Fruit fly (Drosophila melanogaster) whole organism, embryonic: ENCODE results near the gene CG31099.

Experiments used
- Bgb ChIP-seq: fragments of 200-800 bp; sonication (Bioruptor generic); IDR thresholded peaks from 2 replicates; pipeline ENCODE4 v1.3.6; 2022; ENCODE audit warnings: missing biosample characterization, missing genetic modification characterization; ENCODE audit not compliant: partially characterized antibody
- CG12155 ChIP-seq: fragments of 200-800 bp; sonication (Bioruptor generic); optimal IDR thresholded peaks from 3 replicates; lab custom pipeline; 2016; ENCODE audit warnings: missing biosample characterization, missing genetic modification characterization
- CG12391 ChIP-seq: fragments of 200-800 bp; sonication (Bioruptor generic); optimal IDR thresholded peaks from 3 replicates; lab custom pipeline; 2018; ENCODE audit warnings: missing biosample characterization, mild to moderate bottlenecking, missing genetic modification characterization, moderate library complexity
- CG13123 ChIP-seq: fragments of 200-800 bp; sonication (Bioruptor generic); optimal IDR thresholded peaks from 2 replicates; lab custom pipeline; 2016; ENCODE audit warnings: missing biosample characterization, missing genetic modification characterization
- CG13296 ChIP-seq: fragments of 200-800 bp; sonication (Bioruptor generic); optimal IDR thresholded peaks from 3 replicates; lab custom pipeline; 2018; ENCODE audit warnings: missing biosample characterization, mild to moderate bottlenecking, missing genetic modification characterization
- CG13624 ChIP-seq: fragments of 200-800 bp; sonication (Bioruptor generic); optimal IDR thresholded peaks from 2 replicates; lab custom pipeline; 2016; ENCODE audit warnings: missing biosample characterization, missing genetic modification characterization
- CG14710 ChIP-seq: fragments of 200-800 bp; sonication (Bioruptor generic); optimal IDR thresholded peaks from 3 replicates; lab custom pipeline; 2019; ENCODE audit warnings: missing biosample characterization, mild to moderate bottlenecking, missing genetic modification characterization, moderate library complexity
- CG15269 ChIP-seq: fragments of 200-800 bp; sonication (Bioruptor generic); optimal IDR thresholded peaks from 2 replicates; lab custom pipeline; 2018; ENCODE audit warnings: missing biosample characterization, mild to moderate bottlenecking, missing genetic modification characterization, moderate library complexity
- CG15479 ChIP-seq: fragments of 200-800 bp; sonication (Bioruptor generic); optimal IDR thresholded peaks from 3 replicates; lab custom pipeline; 2019; ENCODE audit warnings: missing biosample characterization, mild to moderate bottlenecking, missing genetic modification characterization, moderate library complexity
- CG1603 ChIP-seq: fragments of 200-800 bp; sonication (Bioruptor generic); optimal IDR thresholded peaks from 2 replicates; lab custom pipeline; 2019; ENCODE audit warnings: missing biosample characterization, mild to moderate bottlenecking, missing genetic modification characterization, moderate library complexity
- CG16863 ChIP-seq: fragments of 200-800 bp; sonication (Bioruptor generic); optimal IDR thresholded peaks from 3 replicates; lab custom pipeline; 2016; ENCODE audit warnings: missing biosample characterization, missing genetic modification characterization
- CG17829 ChIP-seq: fragments of 200-800 bp; optimal IDR thresholded peaks from 2 replicates; lab custom pipeline; 2019; ENCODE audit warnings: missing biosample characterization, mild to moderate bottlenecking, missing genetic modification characterization, moderate library complexity
- CG2875 ChIP-seq: fragments of 200-800 bp; sonication (Bioruptor generic); optimal IDR thresholded peaks from 2 replicates; lab custom pipeline; 2017; ENCODE audit warnings: missing biosample characterization, mild to moderate bottlenecking, missing genetic modification characterization, missing genetic modification reagents
- CG30020 ChIP-seq: fragments of 200-800 bp; optimal IDR thresholded peaks from 2 replicates; lab custom pipeline; 2019; ENCODE audit warnings: missing biosample characterization, mild to moderate bottlenecking, missing genetic modification characterization, moderate library complexity
- CG3065 ChIP-seq: fragments of 200-800 bp; sonication (Bioruptor generic); optimal IDR thresholded peaks from 2 replicates; lab custom pipeline; 2016; ENCODE audit warnings: missing biosample characterization, missing genetic modification characterization
- CG42726 ChIP-seq: fragments of 200-800 bp; sonication (Bioruptor generic); IDR thresholded peaks from 2 replicates; pipeline ENCODE4 v1.3.6; 2022; ENCODE audit warnings: missing biosample characterization, missing genetic modification characterization; ENCODE audit not compliant: partially characterized antibody
- CG4360 ChIP-seq: fragments of 200-800 bp; sonication (Bioruptor generic); IDR thresholded peaks from 2 replicates; pipeline ENCODE4 v1.3.6; 2022; ENCODE audit warnings: missing biosample characterization, missing genetic modification characterization
- CG6272 ChIP-seq: fragments of 200-800 bp; sonication (Bioruptor generic); IDR thresholded peaks from 2 replicates; pipeline ENCODE4 v1.3.6; 2022; ENCODE audit warnings: missing biosample characterization, missing genetic modification characterization
- CG6654 ChIP-seq: fragments of 200-800 bp; sonication (Bioruptor generic); optimal IDR thresholded peaks from 2 replicates; lab custom pipeline; 2017; ENCODE audit warnings: missing biosample characterization, mild to moderate bottlenecking, missing genetic modification characterization
- CG9876 ChIP-seq: fragments of 200-800 bp; sonication (Bioruptor generic); optimal IDR thresholded peaks from 2 replicates; lab custom pipeline; 2016; ENCODE audit warnings: missing biosample characterization, missing genetic modification characterization
- CkIIα-i1 ChIP-seq: fragments of 200-800 bp; sonication (Bioruptor generic); IDR thresholded peaks from 2 replicates; pipeline ENCODE4 v1.3.6; 2022; ENCODE audit warnings: missing biosample characterization, missing genetic modification characterization
- Dip2 ChIP-seq: fragments of 200-800 bp; sonication (Bioruptor generic); IDR thresholded peaks from 2 replicates; pipeline ENCODE4 v1.3.6; 2022; ENCODE audit warnings: missing biosample characterization, missing genetic modification characterization
- Eip74EF ChIP-seq, 2 experiments: fragments of 200-800 bp in 1 of 2; fragments of >200 bp in 1 of 2; sonication (Bioruptor generic) in 1 of 2; optimal IDR thresholded peaks; 2 replicates each; lab custom pipeline; 2017 to 2019; ENCODE audit warnings: missing biosample characterization in 2 of 2, missing genetic modification characterization in 2 of 2, mild to moderate bottlenecking in 1 of 2, moderate library complexity in 1 of 2
- GATAe ChIP-seq: fragments of 200-800 bp; sonication (Bioruptor generic); conservative IDR thresholded peaks from 2 replicates; pipeline ENCODE4 v1.3.6; 2022; ENCODE audit warnings: missing biosample characterization, missing genetic modification characterization
- Hr78 ChIP-seq, 2 experiments: fragments of 200-800 bp in 1 of 2; fragments of >200 bp in 1 of 2; sonication (Bioruptor generic) in 1 of 2; optimal IDR thresholded peaks; 2 replicates each; lab custom pipeline; 2017 to 2019; ENCODE audit warnings: missing biosample characterization in 2 of 2, missing genetic modification characterization in 2 of 2, mild to moderate bottlenecking in 1 of 2, moderate library complexity in 1 of 2
- Meics ChIP-seq: fragments of 200-800 bp; sonication (Bioruptor generic); optimal IDR thresholded peaks from 2 replicates; lab custom pipeline; 2017; ENCODE audit warnings: missing biosample characterization, mild to moderate bottlenecking, missing genetic modification characterization
- Myb ChIP-seq: fragments of 200-800 bp; sonication (Bioruptor generic); optimal IDR thresholded peaks from 2 replicates; lab custom pipeline; 2016; ENCODE audit warnings: missing biosample characterization, missing genetic modification characterization
- NK7.1 ChIP-seq: fragments of 200-800 bp; sonication (Bioruptor generic); optimal IDR thresholded peaks from 3 replicates; lab custom pipeline; 2016; ENCODE audit warnings: missing biosample characterization, missing genetic modification characterization
- PHDP ChIP-seq: fragments of 200-800 bp; sonication (Bioruptor generic); optimal IDR thresholded peaks from 3 replicates; lab custom pipeline; 2018; ENCODE audit warnings: missing biosample characterization, mild to moderate bottlenecking, missing genetic modification characterization, moderate library complexity
- Rx ChIP-seq: fragments of 200-800 bp; sonication (Bioruptor generic); IDR thresholded peaks from 2 replicates; pipeline ENCODE4 v1.3.6; 2022; ENCODE audit warnings: missing biosample characterization, missing genetic modification characterization
- Side ChIP-seq: fragments of 200-800 bp; sonication (Bioruptor generic); optimal IDR thresholded peaks from 2 replicates; lab custom pipeline; 2016; ENCODE audit warnings: missing biosample characterization, missing genetic modification characterization
- Sox102F ChIP-seq: fragments of 200-800 bp; sonication (Bioruptor generic); optimal IDR thresholded peaks from 2 replicates; lab custom pipeline; 2018; ENCODE audit warnings: missing biosample characterization, mild to moderate bottlenecking, missing genetic modification characterization, moderate library complexity
- ac ChIP-seq: fragments of 200-800 bp; sonication (Bioruptor generic); optimal IDR thresholded peaks from 3 replicates; lab custom pipeline; 2017; ENCODE audit warnings: missing biosample characterization, mild to moderate bottlenecking, missing genetic modification characterization
- al ChIP-seq: fragments of 200-800 bp; sonication (Bioruptor generic); IDR thresholded peaks from 2 replicates; pipeline ENCODE4 v1.3.6; 2022; ENCODE audit warnings: missing biosample characterization, missing genetic modification characterization
- ash1 ChIP-seq: fragments of 200-800 bp; sonication (Bioruptor generic); optimal IDR thresholded peaks from 2 replicates; lab custom pipeline; 2018; ENCODE audit warnings: missing biosample characterization, mild to moderate bottlenecking, missing genetic modification characterization
- btn ChIP-seq: fragments of 200-800 bp; sonication (Bioruptor generic); optimal IDR thresholded peaks from 2 replicates; lab custom pipeline; 2016; ENCODE audit warnings: missing biosample characterization, missing genetic modification characterization
- fd102C ChIP-seq: fragments of 200-800 bp; sonication (Bioruptor generic); optimal IDR thresholded peaks from 2 replicates; lab custom pipeline; 2018; ENCODE audit warnings: missing biosample characterization, mild to moderate bottlenecking, missing genetic modification characterization, moderate library complexity
- insv ChIP-seq, 2 experiments: fragments of 200-800 bp; sonication (Bioruptor generic); optimal IDR thresholded peaks; 3 replicates each; lab custom pipeline; 2016 to 2018; ENCODE audit warnings: missing biosample characterization in 2 of 2, missing genetic modification characterization in 2 of 2
- lab ChIP-seq: fragments of 200-800 bp; sonication (Bioruptor generic); optimal IDR thresholded peaks from 3 replicates; lab custom pipeline; 2017; ENCODE audit warnings: missing biosample characterization, missing genetic modification characterization, mild to moderate bottlenecking, moderate library complexity, missing genetic modification reagents
- lola ChIP-seq, 3 experiments: fragments of >200 bp in 2 of 3; fragments of 200-800 bp in 1 of 3; sonication (Bioruptor generic) in 1 of 3; optimal IDR thresholded peaks; 2 replicates each; lab custom pipeline; 2017 to 2019; ENCODE audit warnings: missing biosample characterization in 3 of 3, missing genetic modification characterization in 3 of 3, mild to moderate bottlenecking in 1 of 3, moderate library complexity in 1 of 3
- mam ChIP-seq: fragments of 200-800 bp; sonication (Bioruptor generic); optimal IDR thresholded peaks from 3 replicates; lab custom pipeline; 2016; ENCODE audit warnings: missing biosample characterization, missing genetic modification characterization
- mirr ChIP-seq: fragments of 200-800 bp; sonication (Bioruptor generic); optimal IDR thresholded peaks from 3 replicates; lab custom pipeline; 2018; ENCODE audit warnings: missing biosample characterization, mild to moderate bottlenecking, missing genetic modification characterization
- nerfin-1 ChIP-seq: fragments of 200-800 bp; sonication (Bioruptor generic); optimal IDR thresholded peaks from 3 replicates; lab custom pipeline; 2019; ENCODE audit warnings: missing biosample characterization, mild to moderate bottlenecking, missing genetic modification characterization, moderate library complexity
- schlank ChIP-seq: fragments of 200-800 bp; sonication (Bioruptor generic); optimal IDR thresholded peaks from 2 replicates; lab custom pipeline; 2018; ENCODE audit warnings: missing biosample characterization, mild to moderate bottlenecking, missing genetic modification characterization
- sim ChIP-seq: fragments of 200-800 bp; sonication (Bioruptor generic); IDR thresholded peaks from 2 replicates; pipeline ENCODE4 v1.3.6; 2022; ENCODE audit warnings: missing biosample characterization, missing genetic modification characterization
- sima ChIP-seq: fragments of 200-800 bp; sonication (Bioruptor generic); optimal IDR thresholded peaks from 2 replicates; lab custom pipeline; 2016; ENCODE audit warnings: missing biosample characterization, missing genetic modification characterization
- slou ChIP-seq: fragments of 200-800 bp; sonication (Bioruptor generic); optimal IDR thresholded peaks from 3 replicates; lab custom pipeline; 2016; ENCODE audit warnings: missing biosample characterization, missing genetic modification characterization
- sob ChIP-seq: fragments of 200-800 bp; sonication (Bioruptor generic); IDR thresholded peaks from 2 replicates; pipeline ENCODE4 v1.3.6; 2022; ENCODE audit warnings: missing biosample characterization, missing genetic modification characterization
- tna ChIP-seq: fragments of 200-800 bp; sonication (Bioruptor generic); IDR thresholded peaks from 2 replicates; pipeline ENCODE4 v1.3.6; 2022; ENCODE audit warnings: missing biosample characterization, missing genetic modification characterization; ENCODE audit not compliant: partially characterized antibody
- trh ChIP-seq: fragments of 200-800 bp; sonication (Bioruptor generic); optimal IDR thresholded peaks from 2 replicates; lab custom pipeline; 2016; ENCODE audit warnings: missing biosample characterization, missing genetic modification characterization

CG31099 gene

dm6 chr3R:25275276-25275675, 35.5 kb downstream of the CG31099 start (continued):
- TF ChIP-seq CG13296 (GFP tag; lab: Kevin White, UChicago), result peak; percentile 81
- TF ChIP-seq CG13624 (GFP tag; lab: Kevin White, UChicago), result no peak
- TF ChIP-seq CG12155 (GFP tag; lab: Kevin White, UChicago), result no peak
- TF ChIP-seq CG1603 (tag; lab: Kevin White, UChicago), result no peak
- no peak for TF ChIP-seq al (GFP tag; lab: Robert Waterston, UW)
- no peak for TF ChIP-seq btn
- peak; percentile 34 for TF ChIP-seq schlank (tag; lab: Kevin White, UChicago)
- TF ChIP-seq CG6654 (GFP tag; lab: Kevin White, UChicago), result no peak
- no peak for TF ChIP-seq CG12391
- TF ChIP-seq CkIIα-i1 (GFP tag; lab: Robert Waterston, UW), result no peak
- TF ChIP-seq ac (GFP tag; lab: Kevin White, UChicago), result no peak
- no peak for TF ChIP-seq Sox102F (GFP tag; lab: Kevin White, UChicago)
- TF ChIP-seq lab (GFP tag; lab: Kevin White, UChicago), result peak; percentile 81
- TF ChIP-seq slou (GFP tag; lab: Kevin White, UChicago), result no peak
- TF ChIP-seq CG9876, result no peak
- no peak for TF ChIP-seq Rx
- TF ChIP-seq Meics (GFP tag; lab: Kevin White, UChicago), result peak; percentile 60
- TF ChIP-seq Hr78 (GFP tag; optimal IDR thresholded peaks at IDR 0.05; lab: Kevin White, UChicago), result no peak
- TF ChIP-seq trh (GFP tag; lab: Kevin White, UChicago), result no peak
- TF ChIP-seq lola (GFP tag; optimal IDR thresholded peaks at IDR 0.05; lab: Kevin White, UChicago), result no peak
- peak; percentile 55 for TF ChIP-seq CG15269 (tag; lab: Kevin White, UChicago)
- TF ChIP-seq CG13123 (GFP tag; lab: Kevin White, UChicago), result no peak
- TF ChIP-seq sima, result no peak
- no peak for TF ChIP-seq mam (GFP tag; lab: Kevin White, UChicago)
- no peak for TF ChIP-seq sim
- TF ChIP-seq sob (GFP tag; lab: Robert Waterston, UW), result no peak; the same call in 1 of the 2 replicates
- TF ChIP-seq CG17829, result no peak
- no peak for TF ChIP-seq CG42726 (GFP tag; lab: Robert Waterston, UW)
- no peak for TF ChIP-seq ash1 (GFP tag; lab: Kevin White, UChicago)
- peak; percentile 69 for TF ChIP-seq mirr (GFP tag; lab: Kevin White, UChicago)
- TF ChIP-seq Myb (GFP tag; lab: Kevin White, UChicago), result no peak
- TF ChIP-seq CG14710 (tag; lab: Kevin White, UChicago), result no peak
- no peak for TF ChIP-seq Dip2 (GFP tag; lab: Robert Waterston, UW)
- no peak for TF ChIP-seq NK7.1 (GFP tag; lab: Kevin White, UChicago)
- TF ChIP-seq insv (GFP tag; optimal IDR thresholded peaks at IDR 0.05; lab: Kevin White, UChicago), result no peak
- TF ChIP-seq PHDP (tag; lab: Kevin White, UChicago), result peak; percentile 71
- TF ChIP-seq fd102C (GFP tag; lab: Kevin White, UChicago), result no peak
- TF ChIP-seq CG15479, result no peak
- TF ChIP-seq CG3065, result no peak
- TF ChIP-seq tna (GFP tag; lab: Robert Waterston, UW), result no peak
- TF ChIP-seq GATAe (GFP tag; lab: Robert Waterston, UW), result 0 out of 2 replicates have a peak, but pooled peaks have one; percentile 9
- TF ChIP-seq CG6272, result no peak
- TF ChIP-seq Side (GFP tag; lab: Kevin White, UChicago), result no peak
- no peak for TF ChIP-seq CG16863 (GFP tag; lab: Kevin White, UChicago)
- TF ChIP-seq Bgb (GFP tag; lab: Robert Waterston, UW), result no peak
- no peak for TF ChIP-seq Eip74EF (GFP tag; optimal IDR thresholded peaks at IDR 0.05; lab: Kevin White, UChicago)
- no peak for TF ChIP-seq nerfin-1 (tag; lab: Kevin White, UChicago)
- no peak for TF ChIP-seq CG4360 (GFP tag; lab: Robert Waterston, UW)
- no peak for TF ChIP-seq CG2875 (GFP tag; lab: Kevin White, UChicago)
- no peak for TF ChIP-seq CG30020 (tag; lab: Kevin White, UChicago)
